Fruit fly (Drosophila melanogaster): ENCODE data around the gene Mpi.

Gene Mpi

dm6 chr3R:9779764-9780163 is 20.3 kb downstream of the Mpi start, which contains the start of gene CG12947:
CG12947 (plus strand) TSS chr3R:9780064.
- TF ChIP-seq CG18262 (tag; optimal IDR thresholded peaks at IDR 0.05) (no peak), BtbVII (GFP tag; optimal IDR thresholded peaks at IDR 0.05) (no peak), usp (GFP tag; optimal IDR thresholded peaks at IDR 0.05) (no peak), insv (GFP tag; optimal IDR thresholded peaks at IDR 0.05) (no peak), CG34422 (GFP tag; IDR thresholded peaks at IDR 0.05) (0 out of 3 replicates have a peak, but pooled peaks have one; percentile 16), CG6175 (GFP tag; IDR thresholded peaks at IDR 0.05) (0 out of 3 replicates have a peak, but pooled peaks have one; percentile 45), Oli (tag; optimal IDR thresholded peaks at IDR 0.05) (no peak), CG2712 (tag; optimal IDR thresholded peaks at IDR 0.05) (no peak), Dbx (GFP tag; IDR thresholded peaks at IDR 0.05) (0 out of 3 replicates have a peak, but pooled peaks have one; percentile 14), gem (tag; optimal IDR thresholded peaks at IDR 0.05) (no peak), CG3163 (GFP tag; optimal IDR thresholded peaks at IDR 0.05) (peak; percentile 26), Drgx (GFP tag; IDR thresholded peaks at IDR 0.05) (0 out of 2 replicates have a peak, but pooled peaks have one; percentile 21), CG1647 (GFP tag; optimal IDR thresholded peaks at IDR 0.05) (no peak), chm (GFP tag; IDR thresholded peaks at IDR 0.05) (0 out of 2 replicates have a peak, but pooled peaks have one; percentile 12), Hr51 (GFP tag; optimal IDR thresholded peaks at IDR 0.05) (no peak), Scr (GFP tag; IDR thresholded peaks at IDR 0.05; ENCODE audit: partially characterized antibody) (peak; percentile 11; the same call in 1 of the 2 replicates), gfzf (GFP tag; optimal IDR thresholded peaks at IDR 0.05) (no peak), CG9932 (GFP tag; IDR thresholded peaks at IDR 0.05) (0 out of 2 replicates have a peak, but pooled peaks have one; percentile 11), CG1832 (GFP tag; optimal IDR thresholded peaks at IDR 0.05) (no peak), Med (GFP tag) (peak; percentile 51), Kr (GFP tag; optimal IDR thresholded peaks at IDR 0.05) (no peak)

dm6 chr3R:9783240-9783917 is 24.0 kb downstream of the Mpi start:
- TF ChIP-seq prd (optimal IDR thresholded peaks at IDR 0.05) (no peak), prd (GFP tag; IDR thresholded peaks at IDR 0.05) (0 out of 3 replicates have a peak, but pooled peaks have one; percentile 17), CG1602 (GFP tag; optimal IDR thresholded peaks at IDR 0.05) (no peak), seq (GFP tag; IDR thresholded peaks at IDR 0.05) (no peak), zen2 (GFP tag; IDR thresholded peaks at IDR 0.05; ENCODE audit: partially characterized antibody) (no peak), Awh (GFP tag; IDR thresholded peaks at IDR 0.05) (no peak), Pdp1 (GFP tag; optimal IDR thresholded peaks at IDR 0.05) (peak in 1 of 2 experiments; percentile 95), CG11398 (GFP tag; optimal IDR thresholded peaks at IDR 0.05) (no peak), CG3281 (GFP tag; optimal IDR thresholded peaks at IDR 0.05) (no peak), scrt (GFP tag; optimal IDR thresholded peaks at IDR 0.05) (no peak), br (optimal IDR thresholded peaks at IDR 0.05) (no peak), gt (GFP tag; IDR thresholded peaks at IDR 0.05) (no peak), phol (tag; optimal IDR thresholded peaks at IDR 0.05) (peak; percentile 16), ttk (GFP tag; IDR thresholded peaks at IDR 0.05) (no peak), CG3726 (GFP tag; IDR thresholded peaks at IDR 0.05) (no peak), CG7372 (GFP tag; IDR thresholded peaks at IDR 0.05) (no peak), her (GFP tag; optimal IDR thresholded peaks at IDR 0.05) (no peak), row (GFP tag; IDR thresholded peaks at IDR 0.05) (peak; percentile 41; the same call in 1 of the 3 replicates), CHES-1-like (GFP tag; optimal IDR thresholded peaks at IDR 0.05) (no peak), CG4404 (GFP tag; IDR thresholded peaks at IDR 0.05) (no peak), Bgb (GFP tag; IDR thresholded peaks at IDR 0.05; ENCODE audit: partially characterized antibody) (peak; percentile 21; the same call in 1 of the 2 replicates), ken (GFP tag; IDR thresholded peaks at IDR 0.05) (no peak), Elba2 (GFP tag; optimal IDR thresholded peaks at IDR 0.05) (no peak), vvl (GFP tag; IDR thresholded peaks at IDR 0.05) (0 out of 2 replicates have a peak, but pooled peaks have one; percentile 8), unc-4 (GFP tag; IDR thresholded peaks at IDR 0.05; ENCODE audit: partially characterized antibody) (no peak), Hey (tag; optimal IDR thresholded peaks at IDR 0.05) (no peak), Doc3 (GFP tag; IDR thresholded peaks at IDR 0.05; ENCODE audit: partially characterized antibody) (no peak), Hr51 (GFP tag; optimal IDR thresholded peaks at IDR 0.05) (peak in 1 of 2 experiments; percentile 36), btn (GFP tag; optimal IDR thresholded peaks at IDR 0.05) (no peak), CG8388 (GFP tag; optimal IDR thresholded peaks at IDR 0.05) (peak; percentile 50)

All from whole organism, embryonic.